Worm (Caenorhabditis elegans) whole organism, mixed stage, embryonic: ENCODE data around the gene catp-6.

Source experiments
- M03D4.4 ChIP-seq: sonication (generic microtip); optimal IDR thresholded peaks from 2 replicates; lab custom pipeline; 2017; ENCODE audit warnings: mild to moderate bottlenecking, missing genetic modification characterization, missing compliant biosample characterization
- bed-3 ChIP-seq: fragments of 200-800 bp; sonication (Bioruptor generic); optimal IDR thresholded peaks from 3 replicates; lab custom pipeline; 2018; ENCODE audit warnings: mild to moderate bottlenecking, missing genetic modification characterization, moderate library complexity, missing compliant biosample characterization
- ceh-39 ChIP-seq: fragments of 150-350 bp; optimal IDR thresholded peaks from 2 replicates; lab custom pipeline; 2014; ENCODE audit warnings: missing biosample characterization, missing genetic modification characterization
- ceh-43 ChIP-seq: fragments of 200-800 bp; sonication (Bioruptor generic); optimal IDR thresholded peaks from 2 replicates; lab custom pipeline; 2018; ENCODE audit warnings: mild to moderate bottlenecking, missing genetic modification characterization, moderate library complexity, missing compliant biosample characterization
- ceh-83 ChIP-seq: fragments of 200-800 bp; sonication (Bioruptor generic); optimal IDR thresholded peaks from 2 replicates; lab custom pipeline; 2018; ENCODE audit warnings: mild to moderate bottlenecking, missing genetic modification characterization, missing compliant biosample characterization
- ces-1 ChIP-seq: fragments of 150-350 bp; optimal IDR thresholded peaks from 2 replicates; lab custom pipeline; 2014; ENCODE audit warnings: missing biosample characterization, missing genetic modification reagents, missing genetic modification characterization
- cnd-1 ChIP-seq: fragments of 200-800 bp; sonication (Bioruptor generic); optimal IDR thresholded peaks from 2 replicates; lab custom pipeline; 2018; ENCODE audit warnings: mild to moderate bottlenecking, missing genetic modification characterization, missing compliant biosample characterization
- drap-1 ChIP-seq: fragments of 200-800 bp; sonication (Bioruptor generic); optimal IDR thresholded peaks from 3 replicates; lab custom pipeline; 2018; ENCODE audit warnings: mild to moderate bottlenecking, missing genetic modification characterization, missing compliant biosample characterization
- elt-1 ChIP-seq: sonication (generic microtip); optimal IDR thresholded peaks from 2 replicates; lab custom pipeline; 2017; ENCODE audit warnings: missing genetic modification characterization, mild to moderate bottlenecking, missing compliant biosample characterization, antibody characterized with exemption, moderate library complexity, borderline replicate concordance; ENCODE audit not compliant: insufficient read depth
- elt-3 ChIP-seq: fragments of 150-350 bp; optimal IDR thresholded peaks from 2 replicates; lab custom pipeline; 2014; ENCODE audit warnings: missing biosample characterization, missing genetic modification characterization
- flh-1 ChIP-seq: fragments of 200-800 bp; sonication (Bioruptor generic); optimal IDR thresholded peaks from 2 replicates; lab custom pipeline; 2018; ENCODE audit warnings: mild to moderate bottlenecking, missing genetic modification characterization, moderate library complexity, missing compliant biosample characterization
- ham-2 ChIP-seq: fragments of 200-800 bp; sonication (Bioruptor generic); optimal IDR thresholded peaks from 2 replicates; lab custom pipeline; 2018; ENCODE audit warnings: mild to moderate bottlenecking, missing genetic modification characterization, missing compliant biosample characterization
- lin-13 ChIP-seq: fragments of 150-350 bp; optimal IDR thresholded peaks from 2 replicates; lab custom pipeline; 2014; ENCODE audit warnings: missing biosample characterization, missing genetic modification characterization
- lin-32 ChIP-seq: fragments of 200-800 bp; sonication (Bioruptor generic); optimal IDR thresholded peaks from 2 replicates; lab custom pipeline; 2018; ENCODE audit warnings: mild to moderate bottlenecking, missing genetic modification characterization, missing compliant biosample characterization
- lsy-2 ChIP-seq: fragments of 150-350 bp; optimal IDR thresholded peaks from 2 replicates; lab custom pipeline; 2014; ENCODE audit warnings: missing biosample characterization, missing genetic modification characterization
- mab-5 ChIP-seq: fragments of 150-350 bp; optimal IDR thresholded peaks from 2 replicates; lab custom pipeline; 2014; ENCODE audit warnings: missing biosample characterization, missing genetic modification characterization
- mls-2 ChIP-seq: sonication (generic microtip); optimal IDR thresholded peaks from 2 replicates; lab custom pipeline; 2016; ENCODE audit warnings: mild to moderate bottlenecking, missing genetic modification characterization, moderate library complexity, missing compliant biosample characterization
- nhr-12 ChIP-seq: fragments of 150-350 bp; optimal IDR thresholded peaks from 2 replicates; lab custom pipeline; 2014; ENCODE audit warnings: missing biosample characterization, missing genetic modification characterization
- nhr-2 ChIP-seq: fragments of 150-350 bp; optimal IDR thresholded peaks from 2 replicates; lab custom pipeline; 2014; ENCODE audit warnings: missing biosample characterization, missing genetic modification characterization
- nhr-237 ChIP-seq: fragments of 150-350 bp; optimal IDR thresholded peaks from 2 replicates; lab custom pipeline; 2014; ENCODE audit warnings: missing biosample characterization, missing genetic modification characterization
- nhr-28 ChIP-seq: fragments of 150-350 bp; optimal IDR thresholded peaks from 2 replicates; lab custom pipeline; 2014; ENCODE audit warnings: missing biosample characterization, missing genetic modification characterization
- nhr-76 ChIP-seq: sonication (generic microtip); optimal IDR thresholded peaks from 2 replicates; lab custom pipeline; 2017; ENCODE audit warnings: missing biosample characterization, missing genetic modification characterization
- sem-2 ChIP-seq: fragments of 200-800 bp; sonication (Bioruptor generic); optimal IDR thresholded peaks from 2 replicates; lab custom pipeline; 2018; ENCODE audit warnings: mild to moderate bottlenecking, missing genetic modification characterization, missing compliant biosample characterization
- snpc-4 ChIP-seq: fragments of 150-350 bp; optimal IDR thresholded peaks from 2 replicates; lab custom pipeline; 2014; ENCODE audit warnings: missing biosample characterization, missing genetic modification characterization
- sptf-1 ChIP-seq: sonication (generic microtip); optimal IDR thresholded peaks from 2 replicates; lab custom pipeline; 2017; ENCODE audit warnings: mild to moderate bottlenecking, missing genetic modification characterization, moderate library complexity, missing compliant biosample characterization
- tbx-8 ChIP-seq: fragments of 200-800 bp; sonication (Bioruptor generic); optimal IDR thresholded peaks from 2 replicates; lab custom pipeline; 2018; ENCODE audit warnings: mild to moderate bottlenecking, missing genetic modification characterization, moderate library complexity, missing compliant biosample characterization
- unc-120 ChIP-seq: sonication (generic microtip); optimal IDR thresholded peaks from 2 replicates; lab custom pipeline; 2017; ENCODE audit warnings: missing genetic modification characterization, missing compliant biosample characterization; ENCODE audit not compliant: poor library complexity, severe bottlenecking
- unc-39 ChIP-seq: fragments of 150-350 bp; optimal IDR thresholded peaks from 2 replicates; lab custom pipeline; 2014; ENCODE audit warnings: missing biosample characterization, missing genetic modification characterization
- unc-62 ChIP-seq: fragments of 150-350 bp; optimal IDR thresholded peaks from 2 replicates; lab custom pipeline; 2014; ENCODE audit warnings: missing biosample characterization, missing genetic modification reagents, missing genetic modification characterization
- zip-8 ChIP-seq: fragments of 150-350 bp; optimal IDR thresholded peaks from 2 replicates; lab custom pipeline; 2014; ENCODE audit warnings: missing biosample characterization, missing genetic modification characterization
- ztf-11 ChIP-seq: fragments of 150-350 bp; optimal IDR thresholded peaks from 2 replicates; lab custom pipeline; 2014; ENCODE audit warnings: missing biosample characterization, missing genetic modification characterization

catp-6 gene

DNA sequence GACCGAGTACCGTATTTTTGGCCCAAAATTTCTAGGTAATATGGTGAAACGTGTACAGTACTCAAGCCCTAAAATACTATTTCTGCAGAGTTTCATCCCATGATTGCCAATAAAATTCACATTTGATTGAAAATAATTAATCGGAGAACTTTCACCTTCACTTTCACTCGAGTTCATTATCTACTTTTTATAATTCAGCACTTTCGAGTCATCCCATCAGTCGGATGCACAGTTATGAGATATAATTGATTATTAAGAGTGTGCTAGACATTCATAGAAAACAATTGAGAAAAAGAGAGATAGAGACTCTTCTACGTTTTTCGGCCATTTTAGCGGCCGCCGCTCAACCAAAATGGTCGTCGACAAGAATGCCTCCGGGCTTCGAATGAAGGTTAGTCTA lies 21.7 kb downstream of the catp-6 start, which contains the start of gene fat-3:
TSS of gene fat-3 (plus strand) at position 313 of the 400 bp plus-strand sequence.
- no peak for TF ChIP-seq lin-13
- no peak for TF ChIP-seq drap-1
- TF ChIP-seq nhr-28 (tag; lab: Kevin White, UChicago), result no peak
- no peak for TF ChIP-seq zip-8 (tag; lab: Kevin White, UChicago)
- no peak for TF ChIP-seq tbx-8 (GFP tag; lab: Kevin White, UChicago)
- no peak for TF ChIP-seq elt-3
- TF ChIP-seq mab-5 (tag; lab: Kevin White, UChicago), result no peak
- no peak for TF ChIP-seq nhr-237 (tag; lab: Kevin White, UChicago)
- no peak for TF ChIP-seq unc-120 (tag; lab: Kevin White, UChicago)
- no peak for TF ChIP-seq elt-1
- TF ChIP-seq sptf-1 (tag; lab: Kevin White, UChicago), result no peak
- TF ChIP-seq lsy-2 (tag; lab: Kevin White, UChicago), result no peak

- TF ChIP-seq ces-1 (GFP tag; lab: Kevin White, UChicago) (no peak), lin-13 (no peak), cnd-1 (tag; lab: Kevin White, UChicago) (no peak), nhr-2 (tag; lab: Kevin White, UChicago) (no peak), drap-1 (no peak), elt-3 (no peak), ztf-11 (tag; lab: Kevin White, UChicago) (no peak), flh-1 (GFP tag; lab: Kevin White, UChicago) (no peak), mab-5 (tag; lab: Kevin White, UChicago) (no peak), sptf-1 (tag; lab: Kevin White, UChicago) (no peak), nhr-237 (tag; lab: Kevin White, UChicago) (no peak), lin-32 (GFP tag; lab: Kevin White, UChicago) (no peak), mls-2 (tag; lab: Kevin White, UChicago) (no peak), bed-3 (no peak), ceh-83 (GFP tag; lab: Kevin White, UChicago) (no peak), nhr-28 (tag; lab: Kevin White, UChicago) (no peak), tbx-8 (GFP tag; lab: Kevin White, UChicago) (no peak), zip-8 (tag; lab: Kevin White, UChicago) (no peak), nhr-12 (tag; lab: Kevin White, UChicago) (no peak)
These were observed 23.0 kb downstream of the catp-6 start for ce11 chrIV:9801418-9801817.

DNA sequence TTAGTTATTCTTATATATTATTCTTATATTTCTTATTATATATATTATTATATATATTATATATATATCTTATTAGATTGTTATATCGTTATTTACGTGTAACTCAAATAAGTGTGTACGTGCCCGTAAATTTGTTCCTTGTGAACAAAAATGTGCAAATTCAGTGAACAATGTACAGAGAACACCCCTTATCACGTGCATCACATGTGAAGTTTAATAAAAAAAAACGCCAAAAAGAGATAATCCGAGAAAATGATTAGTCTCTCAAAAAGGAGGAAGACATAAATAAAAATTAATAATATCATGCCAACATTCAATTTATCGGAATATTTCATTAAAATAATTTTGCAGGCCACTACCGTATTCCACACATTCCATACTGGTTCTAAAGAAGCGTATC lies 24.7 kb downstream of the catp-6 start:
- TF ChIP-seq bed-3 (no peak), mls-2 (tag; lab: Kevin White, UChicago) (no peak), ceh-83 (GFP tag; lab: Kevin White, UChicago) (no peak), unc-62 (GFP tag; lab: Kevin White, UChicago) (no peak), sem-2 (GFP tag; lab: Kevin White, UChicago) (no peak), lin-13 (no peak), ham-2 (GFP tag; lab: Kevin White, UChicago) (no peak), tbx-8 (GFP tag; lab: Kevin White, UChicago) (no peak), cnd-1 (tag; lab: Kevin White, UChicago) (no peak), lsy-2 (tag; lab: Kevin White, UChicago) (no peak), M03D4.4 (tag; lab: Kevin White, UChicago) (no peak), ceh-43 (GFP tag; lab: Kevin White, UChicago) (no peak)
- TF ChIP-seq, all 35 proteins: peak for 0

DNA sequence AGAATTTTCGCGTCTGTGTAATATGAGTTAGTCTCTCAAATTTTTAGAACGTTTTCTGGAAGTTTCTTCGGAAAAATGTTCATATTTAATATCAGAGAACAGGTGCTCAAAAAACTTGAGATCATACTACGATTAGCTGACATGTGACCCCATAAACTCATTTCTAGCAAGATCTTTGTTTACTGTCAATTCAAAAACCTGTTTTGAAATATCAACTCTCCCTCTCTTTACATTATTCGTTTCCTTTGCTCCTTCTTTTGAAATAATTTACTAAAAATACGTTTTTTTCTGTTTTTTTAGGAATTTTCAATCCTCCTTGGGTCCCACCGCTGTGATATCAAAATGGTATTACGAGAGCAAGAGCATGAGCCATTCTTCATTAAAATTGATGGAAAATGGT lies 25.3 kb downstream of the catp-6 start, which contains the start of gene fat-4:
TSS of gene fat-4 (plus strand) at position 301 of the 400 bp plus-strand sequence.
- TF ChIP-seq mls-2 (tag; lab: Kevin White, UChicago) (no peak), snpc-4 (tag; lab: Kevin White, UChicago) (no peak), bed-3 (no peak), tbx-8 (GFP tag; lab: Kevin White, UChicago) (no peak), nhr-12 (tag; lab: Kevin White, UChicago) (no peak), unc-39 (tag; lab: Kevin White, UChicago) (no peak), unc-62 (GFP tag; lab: Kevin White, UChicago) (no peak), nhr-28 (tag; lab: Kevin White, UChicago) (no peak), elt-3 (no peak), nhr-2 (tag; lab: Kevin White, UChicago) (no peak), nhr-76 (tag; lab: Kevin White, UChicago) (no peak), lin-32 (GFP tag; lab: Kevin White, UChicago) (no peak), elt-1 (no peak), ceh-39 (tag; lab: Kevin White, UChicago) (no peak)
